Worm (Caenorhabditis elegans) whole organism, young adult: ENCODE measurements around the gene unc-61.

Source experiments
- Y79H2A.3 ChIP-seq: fragments of 200-800 bp; sonication (Bioruptor generic); conservative IDR thresholded peaks from 2 replicates; pipeline ENCODE4 v1.3.6; 2022; ENCODE audit warnings: missing genetic modification reagents, missing genetic modification characterization, missing compliant biosample characterization
- akir-1 ChIP-seq: fragments of 200-800 bp; sonication (Bioruptor generic); optimal IDR thresholded peaks from 2 replicates; lab custom pipeline; 2018; ENCODE audit warnings: mild to moderate bottlenecking, missing genetic modification characterization, moderate library complexity, missing compliant biosample characterization
- ama-1 ChIP-seq, 3 experiments: fragments of 150-350 bp in 1 of 3; sonication (generic microtip) in 2 of 3; optimal IDR thresholded peaks; 2 replicates each; lab custom pipeline; 2014 to 2018; ENCODE audit warnings: missing biosample characterization in 2 of 3, missing genetic modification characterization in 2 of 3, missing genetic modification reagents in 2 of 3
- ekl-4 ChIP-seq: fragments of 200-800 bp; sonication (Bioruptor generic); IDR thresholded peaks from 2 replicates; pipeline ENCODE4 v1.3.6; 2022; ENCODE audit warnings: missing genetic modification reagents, missing genetic modification characterization, missing compliant biosample characterization
- lin-40 ChIP-seq: sonication (generic microtip); optimal IDR thresholded peaks from 2 replicates; lab custom pipeline; 2016; ENCODE audit warnings: missing genetic modification characterization, mild to moderate bottlenecking, missing compliant biosample characterization, missing genotype, missing genetic modification reagents
- nhr-90 ChIP-seq: sonication (generic microtip); optimal IDR thresholded peaks from 2 replicates; lab custom pipeline; 2016; ENCODE audit warnings: missing genotype, mild to moderate bottlenecking, missing genetic modification characterization, missing compliant biosample characterization
- tlf-1 ChIP-seq: fragments of 200-800 bp; sonication (Bioruptor generic); optimal IDR thresholded peaks from 2 replicates; lab custom pipeline; 2018; ENCODE audit warnings: mild to moderate bottlenecking, missing genetic modification characterization, missing compliant biosample characterization

ce11 chrV:14726596-14726995 is 7.4 kb downstream of the unc-61 start, which contains the start of gene Y50E8A.1:
- no peak for TF ChIP-seq lin-40
- TF ChIP-seq Y79H2A.3 (GFP tag; lab: Robert Waterston, UW): no peak
- no peak for TF ChIP-seq ama-1 (optimal IDR thresholded peaks at IDR 0.05; lab: Kevin White, UChicago)
- no peak for TF ChIP-seq ama-1 (GFP tag; optimal IDR thresholded peaks at IDR 0.05; lab: Kevin White, UChicago)
- no peak for TF ChIP-seq nhr-90 (tag; lab: Kevin White, UChicago)
- no peak for TF ChIP-seq akir-1 (GFP tag; lab: Kevin White, UChicago)
- no peak for TF ChIP-seq ekl-4 (GFP tag; lab: Robert Waterston, UW)
- TF ChIP-seq tlf-1 (GFP tag; lab: Kevin White, UChicago): no peak
